Worm (Caenorhabditis elegans) whole organism, dauer: ENCODE measurements around the gene R07E3.1.

Experiments
- unc-62 ChIP-seq: sonication (generic microtip); optimal IDR thresholded peaks from 2 replicates; lab custom pipeline; 2017; ENCODE audit warnings: missing biosample characterization, missing genetic modification reagents, missing genetic modification characterization

The R07E3.1 gene

DNA sequence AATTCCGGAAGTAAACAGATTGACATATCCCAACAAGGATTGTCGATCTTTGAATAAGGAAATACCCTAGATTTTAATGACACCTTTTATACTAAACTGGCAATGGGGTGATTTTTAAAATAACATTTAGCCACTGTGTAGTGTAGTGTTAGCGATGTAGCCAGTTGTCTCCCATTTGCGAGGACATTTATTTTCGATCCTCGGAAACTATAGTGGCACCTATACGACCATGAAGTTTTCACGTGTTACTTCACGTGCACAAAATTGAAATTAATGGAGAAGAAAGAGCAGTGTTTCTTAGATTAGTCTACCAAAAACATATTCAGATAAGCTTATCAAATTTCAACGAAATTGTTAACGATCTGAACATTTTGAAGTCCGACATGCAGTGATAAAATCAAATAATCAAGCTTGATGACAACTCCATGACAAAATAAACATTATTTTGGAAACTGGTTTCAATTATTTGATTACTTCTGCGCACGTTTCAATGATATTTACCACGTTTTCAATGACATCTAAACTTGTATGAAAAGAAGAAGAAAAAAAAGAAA, 7.6 kb downstream of the R07E3.1 start, which contains the start of gene R07E3.4:
TSS of gene R07E3.4 (minus strand) at position 51 of the 554 bp plus-strand sequence.
- no peak for TF ChIP-seq unc-62

DNA sequence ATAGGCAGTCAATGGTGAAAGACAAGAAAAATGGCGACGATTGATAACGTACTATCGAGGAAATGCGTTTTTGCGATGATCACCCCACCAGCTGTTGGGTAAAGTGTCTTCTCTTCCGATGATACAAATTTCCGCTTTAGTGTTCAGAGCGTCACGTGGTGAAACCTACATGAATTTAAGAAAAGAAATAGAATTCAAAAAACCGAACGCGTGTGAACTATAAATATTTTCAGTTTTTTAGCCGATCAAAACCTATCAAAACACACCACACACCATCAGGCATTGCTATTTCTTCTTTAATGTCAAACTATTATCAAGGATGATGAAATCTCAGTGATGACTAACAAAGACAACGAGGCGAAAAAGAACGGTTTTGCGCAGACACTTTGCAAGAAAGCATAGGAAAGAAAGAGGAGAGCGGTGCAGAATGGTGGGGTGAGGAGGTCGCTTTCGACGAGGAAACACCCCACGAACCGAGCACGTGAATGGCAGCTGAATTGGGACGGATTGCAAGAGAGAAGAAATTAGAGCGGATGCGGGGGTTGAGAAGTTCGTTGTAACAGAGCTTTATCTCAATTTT, 8.8 kb downstream of the R07E3.1 start:
- no peak for TF ChIP-seq unc-62

DNA sequence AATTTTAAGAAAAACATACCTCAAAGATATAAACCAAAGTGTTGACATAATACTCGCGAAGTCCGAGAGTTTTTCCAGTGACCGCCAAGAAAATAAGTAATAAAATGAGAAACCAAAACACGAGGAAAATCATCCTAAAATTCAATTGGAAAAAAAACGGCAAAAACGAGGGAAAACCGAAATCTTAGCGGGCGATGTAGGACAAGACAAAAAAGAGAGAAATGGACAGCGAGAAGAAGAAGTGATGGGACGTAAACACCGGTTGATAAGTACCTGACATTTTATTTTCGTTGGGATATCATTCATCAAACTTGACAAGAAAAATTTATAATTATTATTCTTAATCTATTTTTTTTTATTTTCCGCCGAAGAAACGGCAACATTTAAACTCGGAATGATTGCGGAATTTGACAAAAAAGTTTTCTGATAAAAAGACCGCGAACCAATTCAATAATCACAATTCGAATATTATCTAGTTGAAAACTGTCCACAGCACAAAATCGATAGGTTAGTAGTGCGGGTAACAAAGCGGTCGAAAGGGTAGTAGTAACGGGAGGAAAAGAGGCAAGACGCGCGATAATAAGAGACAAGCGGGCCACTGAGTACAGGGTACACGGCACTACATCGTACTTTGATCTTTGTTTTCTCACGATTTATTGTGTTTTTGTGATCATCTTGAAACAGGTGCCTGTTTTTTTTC, 13.5 kb downstream of the R07E3.1 start, which contains the start of gene acl-5:
TSS of gene acl-5 (minus strand) at position 134 of the 700 bp plus-strand sequence.
- TF ChIP-seq unc-62: no peak

DNA sequence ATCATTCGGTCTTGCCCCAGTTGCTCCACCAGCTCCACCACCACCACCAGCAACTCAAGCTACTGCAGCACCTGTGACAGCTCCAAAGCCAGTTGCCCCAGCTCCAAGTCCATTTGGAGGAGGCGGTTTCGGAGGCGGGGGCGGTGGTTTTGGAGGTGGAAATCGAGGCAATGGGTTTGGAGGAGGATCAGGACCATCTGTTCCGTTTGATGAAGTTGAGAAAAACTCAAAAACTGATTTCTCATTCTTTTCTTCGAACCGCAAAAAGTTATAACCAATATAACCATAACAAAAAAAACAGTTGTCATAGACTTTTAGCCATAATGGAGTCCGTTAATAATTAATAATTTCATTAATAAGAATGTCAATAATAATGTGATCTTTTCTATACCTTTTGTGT, 19.6 kb downstream of the R07E3.1 start:
- no peak for TF ChIP-seq unc-62

DNA sequence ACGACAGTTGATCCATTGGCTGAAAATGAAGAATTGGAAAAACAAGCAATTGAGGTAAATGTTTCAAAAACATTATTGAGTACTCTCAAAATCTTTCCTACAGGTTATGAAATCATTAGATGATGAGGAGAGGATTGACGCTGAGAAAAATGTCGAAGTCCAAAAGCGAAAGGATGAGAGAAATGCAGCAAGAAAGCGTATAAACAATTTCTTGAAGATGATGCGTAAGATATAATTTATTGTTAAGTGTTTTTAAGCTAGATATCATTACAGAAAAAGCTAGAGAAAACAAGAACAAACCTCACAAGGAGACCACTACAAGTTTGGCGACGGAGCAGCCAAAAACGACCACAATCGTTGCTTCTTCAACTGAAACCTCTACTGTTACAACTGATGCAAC, 21.3 kb downstream of the R07E3.1 start:
- no peak for TF ChIP-seq unc-62

DNA sequence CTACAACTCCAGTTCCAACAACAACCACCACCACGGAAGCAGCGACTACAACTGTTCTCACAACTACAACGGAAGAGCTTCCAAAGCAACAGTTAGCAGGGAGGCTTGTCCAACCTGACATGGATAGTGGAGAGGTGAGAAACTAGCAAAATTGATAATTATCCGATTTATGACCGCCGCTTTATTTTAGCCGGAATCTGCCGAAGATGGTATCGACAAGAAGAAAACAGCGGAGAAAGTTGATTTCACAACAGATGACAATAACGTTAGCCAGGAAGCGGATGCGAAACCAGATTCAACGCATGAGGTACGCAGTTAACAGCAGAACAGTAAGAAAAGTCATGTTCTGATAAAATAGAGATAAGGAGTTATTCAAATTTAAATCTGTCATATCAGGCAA, 22.5 kb downstream of the R07E3.1 start:
- no peak for TF ChIP-seq unc-62

DNA sequence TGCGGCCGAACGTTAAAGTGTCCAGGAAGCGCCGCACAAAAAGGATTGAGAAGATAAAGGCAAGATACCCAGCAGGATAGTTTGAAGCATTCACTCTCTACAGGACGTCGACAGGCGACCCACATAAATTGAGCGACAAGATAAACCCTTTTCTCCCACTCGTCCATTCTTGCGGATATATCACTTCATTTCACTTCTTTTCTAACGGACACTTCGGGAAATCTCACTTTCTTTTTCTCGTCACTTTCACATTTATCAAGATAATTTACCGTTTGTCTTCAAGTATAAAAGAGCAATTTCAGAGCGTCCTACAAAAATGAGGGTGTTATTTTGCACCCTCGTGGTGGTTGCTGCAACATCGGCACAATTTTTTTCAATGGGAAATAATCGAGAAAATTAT, 23.4 kb downstream of the R07E3.1 start, which contains the start of gene R07E3.6:
TSS of gene R07E3.6 (plus strand) at position 158 of the 400 bp plus-strand sequence.
- no peak for TF ChIP-seq unc-62

DNA sequence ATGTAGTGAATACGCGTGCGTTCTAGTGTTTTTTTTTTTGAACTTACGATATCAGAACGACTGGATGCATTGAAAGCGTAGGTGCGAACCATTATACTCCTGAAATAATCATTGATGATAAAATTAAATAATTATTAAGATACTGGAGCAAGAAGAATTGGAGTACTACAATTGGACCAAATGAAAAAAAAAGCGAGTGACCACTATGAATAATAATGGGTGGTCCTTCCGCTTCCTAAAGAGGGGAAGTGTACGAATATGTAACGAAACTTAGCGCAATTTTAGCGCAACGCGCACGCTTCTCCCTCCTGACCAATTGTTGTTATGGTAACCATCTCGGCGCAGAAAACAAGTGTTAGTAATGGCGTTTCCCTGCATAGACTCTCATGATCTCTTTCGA, 25.1 kb downstream of the R07E3.1 start, which contains the start of gene F41E7.9:
TSS of gene F41E7.9 (minus strand) at position 101 of the 400 bp plus-strand sequence.
- no peak for TF ChIP-seq unc-62

DNA sequence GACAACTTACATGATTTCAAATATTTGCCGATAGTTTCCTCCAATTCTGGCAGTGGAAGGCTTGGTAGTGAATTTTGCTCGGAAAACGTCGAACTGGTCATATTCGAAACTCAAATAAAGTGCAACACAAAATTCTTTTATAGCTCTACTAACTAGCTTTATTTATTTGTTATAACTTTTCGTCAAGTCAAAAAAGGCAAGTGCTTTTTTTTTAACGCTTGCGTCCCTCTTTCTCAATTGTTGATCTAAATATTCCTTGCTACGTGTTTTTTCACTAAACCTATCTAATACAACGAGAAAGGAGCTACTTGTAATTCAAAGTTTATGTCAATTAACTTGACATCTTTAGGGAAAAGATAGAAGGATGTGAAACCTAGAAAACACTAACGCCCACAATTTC, 30.6 kb downstream of the R07E3.1 start, which contains the start of gene F41E7.6:
TSS of gene F41E7.6 (minus strand) at position 101 of the 400 bp plus-strand sequence.
- no peak for TF ChIP-seq unc-62

DNA sequence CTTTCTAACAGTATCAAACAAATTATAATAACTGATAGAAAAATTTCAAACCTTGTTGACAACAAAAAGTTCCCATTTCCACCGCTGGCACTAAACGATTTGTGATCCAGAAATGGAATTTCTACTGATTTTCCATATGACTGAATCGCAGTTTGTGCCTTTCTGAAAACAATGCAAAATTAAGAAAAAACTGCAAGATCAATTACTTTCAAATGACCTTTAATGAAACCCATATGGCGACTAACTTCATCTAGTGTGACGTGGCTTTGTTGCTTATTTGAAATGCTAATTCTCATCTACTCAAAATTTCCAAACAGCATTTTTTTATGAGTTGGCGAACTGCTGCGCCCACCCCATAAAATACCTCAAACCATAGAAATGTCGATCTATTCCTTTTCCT, 33.5 kb downstream of the R07E3.1 start, which contains the start of gene F41E7.7:
TSS of gene F41E7.7 (plus strand) at position 301 of the 400 bp plus-strand sequence.
- TF ChIP-seq unc-62: no peak

DNA sequence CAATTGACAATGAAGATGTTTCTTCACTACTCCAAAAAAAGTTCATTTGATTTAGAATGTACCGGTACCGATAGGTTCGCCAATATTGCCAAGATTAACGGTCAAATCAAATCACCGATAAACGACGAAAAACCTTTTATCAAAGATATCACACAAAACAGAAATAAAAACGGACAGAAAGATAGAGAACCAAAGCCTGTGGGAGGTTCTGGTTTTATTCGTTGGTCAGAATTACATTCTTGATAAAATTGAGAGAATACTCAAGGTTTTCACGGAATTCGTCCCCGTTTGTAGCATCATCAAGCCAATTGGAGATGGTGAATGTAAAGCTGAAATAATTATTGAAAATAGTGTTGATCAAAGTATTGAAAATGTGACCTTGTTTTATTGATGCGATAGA, 34.0 kb downstream of the R07E3.1 start:
- TF ChIP-seq unc-62: no peak

DNA sequence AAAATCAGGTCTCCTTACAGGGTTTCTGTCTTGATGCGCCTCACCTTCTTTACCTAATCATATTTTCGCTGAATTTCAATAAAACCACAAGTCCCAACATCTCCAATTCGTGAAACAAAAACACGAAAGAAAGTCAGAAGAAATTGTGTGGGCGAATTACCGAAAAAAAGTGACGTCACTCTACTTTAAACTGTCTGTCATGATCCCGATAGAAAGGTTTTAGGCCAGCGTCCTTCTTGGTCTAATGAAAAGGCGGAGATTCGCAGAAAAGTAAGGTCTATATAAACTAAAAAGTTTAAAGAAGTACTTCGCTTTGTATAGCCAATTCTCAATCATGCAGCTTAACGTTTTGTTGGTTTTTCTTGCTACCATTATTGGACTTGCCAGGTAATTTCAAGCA, 34.7 kb downstream of the R07E3.1 start, which contains the start of gene cnc-8:
TSS of gene cnc-8 (plus strand) at position 307 of the 400 bp plus-strand sequence.
- TF ChIP-seq unc-62: no peak

DNA sequence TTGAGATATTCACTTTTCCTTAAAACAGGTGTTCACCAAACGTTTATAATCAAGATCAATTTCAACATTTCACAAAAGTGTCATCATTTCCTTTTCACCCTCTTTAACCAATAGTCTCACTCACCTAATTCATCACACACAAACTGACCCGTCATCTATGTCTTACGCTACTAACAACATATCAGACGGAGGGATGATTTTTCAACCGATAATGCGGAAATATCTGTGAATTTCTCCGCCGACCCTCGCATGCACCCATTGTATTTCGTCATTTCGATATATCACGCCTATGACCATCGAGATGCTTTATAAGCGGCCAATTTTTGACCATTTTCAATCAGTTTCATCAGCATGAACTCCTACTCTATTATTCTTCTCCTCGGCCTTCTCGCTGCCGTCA, 36.8 kb downstream of the R07E3.1 start, which contains the start of gene fipr-21:
TSS of gene fipr-21 (plus strand) at position 352 of the 400 bp plus-strand sequence.
- TF ChIP-seq unc-62: no peak

DNA sequence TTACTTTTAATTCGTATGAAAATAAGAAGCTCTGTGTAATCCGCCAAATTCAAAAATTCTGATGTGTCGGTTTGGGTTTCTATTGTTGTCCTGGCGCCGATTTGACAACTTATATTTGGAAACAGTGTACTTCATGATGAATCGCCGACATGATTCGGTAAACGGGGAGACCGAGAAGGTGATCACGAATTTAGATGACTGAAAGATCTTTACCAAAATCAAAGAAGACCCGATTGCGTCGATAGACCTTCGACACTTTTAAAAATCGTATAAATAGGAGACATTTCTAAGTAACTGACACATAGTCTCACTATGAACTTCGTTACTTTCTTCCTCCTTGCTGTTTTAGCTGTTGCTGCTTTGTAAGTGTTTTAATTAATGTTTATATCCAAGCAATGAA, 38.5 kb downstream of the R07E3.1 start, which contains the start of gene fip-5:
TSS of gene fip-5 (plus strand) at position 312 of the 400 bp plus-strand sequence.
- no peak for TF ChIP-seq unc-62

DNA sequence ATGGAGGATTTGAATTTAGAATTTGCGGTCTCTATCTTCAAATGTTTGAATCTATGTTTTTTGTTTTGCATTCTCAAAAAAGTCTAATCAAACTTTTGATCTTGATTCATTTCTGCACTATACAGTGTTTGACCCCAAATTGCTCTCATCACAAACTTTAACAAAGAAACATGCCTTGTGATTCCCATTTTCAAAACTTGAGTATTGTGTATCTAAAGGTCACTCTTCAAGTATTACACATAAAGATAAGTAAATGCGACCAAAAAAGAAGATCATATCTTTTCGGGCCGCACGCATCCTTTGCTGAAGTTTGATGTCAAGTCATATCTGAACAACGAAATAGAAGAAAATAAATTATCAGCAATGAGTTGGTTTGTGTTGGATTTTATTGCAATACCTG, 39.0 kb downstream of the R07E3.1 start:
- no peak for TF ChIP-seq unc-62

DNA sequence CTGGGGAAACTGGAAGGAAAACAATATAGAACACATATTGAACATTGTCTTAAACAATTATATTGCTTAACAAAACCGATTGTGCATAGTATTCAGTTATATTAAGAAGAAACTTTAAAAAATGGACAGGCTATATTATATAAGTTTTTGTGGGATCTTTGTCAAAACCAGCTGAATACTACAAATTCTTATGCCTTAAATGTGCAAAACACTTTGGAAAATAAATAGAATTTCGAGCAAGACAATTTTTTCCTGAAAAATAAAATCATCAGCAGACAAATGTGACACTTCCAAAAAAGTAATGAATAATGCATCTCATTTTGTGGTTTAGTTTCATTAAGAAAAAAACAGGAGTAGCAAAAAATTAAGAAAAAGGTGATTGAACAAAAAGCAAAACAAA, 43.6 kb downstream of the R07E3.1 start:
- TF ChIP-seq unc-62: no peak
